Worm (Caenorhabditis elegans) whole organism, L4 larva: ENCODE results near the gene T28C6.3.

Source experiments
- D1046.2 ChIP-seq: fragments of 200-800 bp; sonication (Bioruptor generic); IDR thresholded peaks from 2 replicates; pipeline ENCODE4 v1.3.6; 2022; ENCODE audit warnings: missing genetic modification characterization, missing compliant biosample characterization
- F26F4.8 ChIP-seq: fragments of 200-800 bp; sonication (Bioruptor generic); conservative IDR thresholded peaks from 2 replicates; pipeline ENCODE4 v1.3.6; 2022; ENCODE audit warnings: missing genetic modification characterization, missing compliant biosample characterization
- F37D6.2 ChIP-seq: sonication (generic microtip); optimal IDR thresholded peaks from 2 replicates; lab custom pipeline; 2016; ENCODE audit warnings: mild to moderate bottlenecking, missing genetic modification characterization, missing compliant biosample characterization
- F44E2.7 ChIP-seq: fragments of 200-800 bp; sonication (Bioruptor generic); IDR thresholded peaks from 2 replicates; pipeline ENCODE4 v2.1.2; 2022; ENCODE audit warnings: missing genetic modification characterization, missing compliant biosample characterization
- F49E8.2 ChIP-seq: sonication (generic microtip); optimal IDR thresholded peaks from 2 replicates; lab custom pipeline; 2016; ENCODE audit warnings: missing compliant biosample characterization, mild to moderate bottlenecking, missing genetic modification characterization, borderline replicate concordance
- R02D3.7 ChIP-seq: fragments of 150-350 bp; sonication (generic microtip); optimal IDR thresholded peaks from 3 replicates; lab custom pipeline; 2014; ENCODE audit warnings: missing biosample characterization, missing genetic modification characterization
- T20F7.1 ChIP-seq: fragments of 200-800 bp; sonication (Bioruptor generic); optimal IDR thresholded peaks from 2 replicates; lab custom pipeline; 2018; ENCODE audit warnings: mild to moderate bottlenecking, missing genetic modification characterization, missing compliant biosample characterization
- T26A8.4 ChIP-seq: fragments of 200-800 bp; sonication (Bioruptor generic); IDR thresholded peaks from 2 replicates; pipeline ENCODE4 v1.3.6; 2022; ENCODE audit warnings: missing genetic modification characterization, missing compliant biosample characterization
- Y105C5A.15 ChIP-seq: fragments of 200-800 bp; sonication (Bioruptor generic); IDR thresholded peaks from 2 replicates; pipeline ENCODE4 v1.3.6; 2022; ENCODE audit warnings: missing genetic modification characterization, missing compliant biosample characterization
- Y48G9A.11 ChIP-seq: fragments of 200-800 bp; sonication (Bioruptor generic); IDR thresholded peaks from 2 replicates; pipeline ENCODE4 v1.3.6; 2022; ENCODE audit warnings: missing genetic modification reagents, missing genetic modification characterization, missing compliant biosample characterization
- Y5F2A.4 ChIP-seq: fragments of 200-800 bp; sonication (Bioruptor generic); optimal IDR thresholded peaks from 2 replicates; lab custom pipeline; 2018; ENCODE audit warnings: mild to moderate bottlenecking, missing genetic modification characterization, missing compliant biosample characterization
- ZK546.5 ChIP-seq, 2 experiments: sonication (generic microtip); optimal IDR thresholded peaks; 2 replicates each; lab custom pipeline; 2017; ENCODE audit warnings: missing biosample characterization in 2 of 2, missing genetic modification characterization in 2 of 2
- ama-1 ChIP-seq: fragments of 150-350 bp; optimal IDR thresholded peaks from 2 replicates; lab custom pipeline; 2014; ENCODE audit warnings: inconsistent platforms, mixed read lengths
- ceh-28 ChIP-seq: fragments of 150-350 bp; optimal IDR thresholded peaks from 2 replicates; lab custom pipeline; 2014; ENCODE audit warnings: missing biosample characterization, missing genetic modification reagents, missing genetic modification characterization
- ceh-32 ChIP-seq: sonication (generic microtip); optimal IDR thresholded peaks from 2 replicates; lab custom pipeline; 2016; ENCODE audit warnings: mild to moderate bottlenecking, missing genetic modification characterization, missing compliant biosample characterization; ENCODE audit not compliant: poor library complexity
- ceh-44 ChIP-seq: fragments of 200-800 bp; sonication (Bioruptor generic); IDR thresholded peaks from 2 replicates; pipeline ENCODE4 v1.3.6; 2022; ENCODE audit warnings: missing genetic modification reagents, missing genetic modification characterization, missing compliant biosample characterization
- ceh-62 ChIP-seq: sonication (generic microtip); optimal IDR thresholded peaks from 2 replicates; lab custom pipeline; 2017; ENCODE audit warnings: missing biosample characterization, missing genetic modification characterization
- cey-2 ChIP-seq: sonication (generic microtip); optimal IDR thresholded peaks from 3 replicates; lab custom pipeline; 2017; ENCODE audit warnings: missing genetic modification characterization, mild to moderate bottlenecking, missing compliant biosample characterization, antibody characterized with exemption, borderline replicate concordance; ENCODE audit not compliant: insufficient read depth
- daf-16 ChIP-seq, 3 experiments: sonication (generic microtip); optimal IDR thresholded peaks; 2 replicates each; lab custom pipeline; 2016 to 2017; ENCODE audit warnings: missing genetic modification characterization in 3 of 3, missing genetic modification reagents in 3 of 3, mild to moderate bottlenecking in 2 of 3, missing compliant biosample characterization in 2 of 3, missing biosample characterization in 1 of 3, moderate library complexity in 1 of 3
- dmd-6 ChIP-seq: fragments of 200-800 bp; sonication (Bioruptor generic); IDR thresholded peaks from 2 replicates; pipeline ENCODE4 v1.3.6; 2022; ENCODE audit warnings: missing genetic modification reagents, missing genetic modification characterization, missing compliant biosample characterization
- dpl-1 ChIP-seq: fragments of 150-350 bp; optimal IDR thresholded peaks from 2 replicates; lab custom pipeline; 2014; ENCODE audit warnings: missing biosample characterization, missing genetic modification reagents, missing genetic modification characterization
- duxl-1 ChIP-seq: sonication (generic microtip); optimal IDR thresholded peaks from 2 replicates; lab custom pipeline; 2016; ENCODE audit warnings: mild to moderate bottlenecking, missing genetic modification characterization, moderate library complexity, missing compliant biosample characterization; ENCODE audit not compliant: poor library complexity
- egl-27 ChIP-seq: sonication (generic microtip); optimal IDR thresholded peaks from 3 replicates; lab custom pipeline; 2017; ENCODE audit warnings: missing biosample characterization, missing genetic modification reagents, missing genetic modification characterization
- fos-1 ChIP-seq: fragments of 150-350 bp; optimal IDR thresholded peaks from 2 replicates; lab custom pipeline; 2014; ENCODE audit warnings: missing biosample characterization, missing genetic modification characterization
- hlh-30 ChIP-seq: sonication (generic microtip); optimal IDR thresholded peaks from 2 replicates; lab custom pipeline; 2017; ENCODE audit warnings: antibody characterized with exemption, mild to moderate bottlenecking, missing genetic modification characterization, missing compliant biosample characterization; ENCODE audit not compliant: insufficient read depth
- lin-29 ChIP-seq: fragments of 200-800 bp; sonication (Bioruptor generic); IDR thresholded peaks from 2 replicates; pipeline ENCODE4 v1.3.6; 2022; ENCODE audit warnings: missing genetic modification reagents, missing genetic modification characterization, missing compliant biosample characterization
- lin-38 ChIP-seq: fragments of 200-800 bp; sonication (Bioruptor generic); IDR thresholded peaks from 2 replicates; pipeline ENCODE4 v1.3.6; 2022; ENCODE audit warnings: missing genetic modification reagents, missing genetic modification characterization, missing compliant biosample characterization
- lir-3 ChIP-seq: sonication (generic microtip); optimal IDR thresholded peaks from 2 replicates; lab custom pipeline; 2016; ENCODE audit warnings: mild to moderate bottlenecking, missing genetic modification characterization, missing compliant biosample characterization
- mep-1 ChIP-seq: fragments of 150-350 bp; sonication (generic microtip); optimal IDR thresholded peaks from 3 replicates; lab custom pipeline; 2014; ENCODE audit warnings: missing biosample characterization, missing genetic modification characterization
- mxl-2 ChIP-seq: fragments of 200-800 bp; sonication (Bioruptor generic); conservative IDR thresholded peaks from 2 replicates; pipeline ENCODE4 v1.3.6; 2022; ENCODE audit warnings: missing genetic modification reagents, missing genetic modification characterization, missing compliant biosample characterization
- mxl-3 ChIP-seq: fragments of 200-800 bp; sonication (Bioruptor generic); optimal IDR thresholded peaks from 2 replicates; lab custom pipeline; 2018; ENCODE audit warnings: mild to moderate bottlenecking, missing genetic modification characterization, missing compliant biosample characterization
- nhr-10 ChIP-seq: fragments of 150-350 bp; optimal IDR thresholded peaks from 2 replicates; lab custom pipeline; 2014; ENCODE audit warnings: missing biosample characterization, missing genetic modification characterization
- nhr-237 ChIP-seq: sonication (generic microtip); optimal IDR thresholded peaks from 2 replicates; lab custom pipeline; 2017; ENCODE audit warnings: missing biosample characterization, missing genetic modification characterization
- nhr-41 ChIP-seq: fragments of 200-800 bp; sonication (Bioruptor generic); IDR thresholded peaks from 2 replicates; pipeline ENCODE4 v1.3.6; 2022; ENCODE audit warnings: missing genetic modification reagents, missing genetic modification characterization, missing compliant biosample characterization
- nhr-42 ChIP-seq: fragments of 200-800 bp; sonication (Bioruptor generic); IDR thresholded peaks from 2 replicates; pipeline ENCODE4 v1.3.6; 2022; ENCODE audit warnings: missing genetic modification characterization, missing compliant biosample characterization
- nhr-48 ChIP-seq: sonication (generic microtip); optimal IDR thresholded peaks from 2 replicates; lab custom pipeline; 2016; ENCODE audit warnings: mild to moderate bottlenecking, missing genetic modification characterization, missing compliant biosample characterization
- nhr-76 ChIP-seq: fragments of 150-350 bp; optimal IDR thresholded peaks from 2 replicates; lab custom pipeline; 2014; ENCODE audit warnings: missing biosample characterization, missing genetic modification characterization
- pqm-1 ChIP-seq: sonication (generic microtip); optimal IDR thresholded peaks from 2 replicates; lab custom pipeline; 2017; ENCODE audit warnings: missing biosample characterization, missing genetic modification characterization
- saeg-2 ChIP-seq: fragments of 200-800 bp; sonication (Bioruptor generic); IDR thresholded peaks from 2 replicates; pipeline ENCODE4 v1.3.6; 2022; ENCODE audit warnings: missing genetic modification reagents, missing genetic modification characterization, missing compliant biosample characterization
- sdz-12 ChIP-seq: fragments of 200-800 bp; sonication (Bioruptor generic); optimal IDR thresholded peaks from 2 replicates; lab custom pipeline; 2018; ENCODE audit warnings: mild to moderate bottlenecking, missing genetic modification characterization, missing compliant biosample characterization
- spr-3 ChIP-seq: fragments of 200-800 bp; sonication (Bioruptor generic); optimal IDR thresholded peaks from 2 replicates; lab custom pipeline; 2018; ENCODE audit warnings: mild to moderate bottlenecking, missing genetic modification characterization, missing compliant biosample characterization
- unc-39 ChIP-seq: sonication (generic microtip); optimal IDR thresholded peaks from 2 replicates; lab custom pipeline; 2017; ENCODE audit warnings: missing biosample characterization, missing genetic modification characterization
- zag-1 ChIP-seq: fragments of 150-350 bp; optimal IDR thresholded peaks from 2 replicates; lab custom pipeline; 2014; ENCODE audit warnings: missing biosample characterization, missing genetic modification characterization
- zfp-3 ChIP-seq: fragments of 200-800 bp; sonication (Bioruptor generic); conservative IDR thresholded peaks from 2 replicates; pipeline ENCODE4 v1.3.6; 2022; ENCODE audit warnings: missing genetic modification reagents, missing genetic modification characterization, missing compliant biosample characterization
- zip-2 ChIP-seq: fragments of 150-350 bp; optimal IDR thresholded peaks from 2 replicates; lab custom pipeline; 2014; ENCODE audit warnings: missing biosample characterization, missing genetic modification characterization

The T28C6.3 gene

ce11 chrIV:8830591-8830990 is 10.4 kb downstream of the T28C6.3 start, which contains the start of gene T28C6.8 (continued):
- TF ChIP-seq lir-3 = no peak
- no peak for TF ChIP-seq unc-39 (tag; lab: Kevin White, UChicago)
- no peak for TF ChIP-seq Y5F2A.4 (GFP tag; lab: Kevin White, UChicago)
- no peak for TF ChIP-seq nhr-76
- TF ChIP-seq ZK546.5 (tag; optimal IDR thresholded peaks at IDR 0.05; lab: Kevin White, UChicago) = no peak
- peak; percentile 26 for TF ChIP-seq dpl-1
- no peak for TF ChIP-seq ceh-44 (GFP tag; lab: Robert Waterston, UW)
- TF ChIP-seq daf-16 (GFP tag; optimal IDR thresholded peaks at IDR 0.05; lab: Kevin White, UChicago) = no peak
- peak; percentile 93 for TF ChIP-seq daf-16 (tag; optimal IDR thresholded peaks at IDR 0.05; lab: Kevin White, UChicago)
- TF ChIP-seq mxl-3 = peak; percentile 83
- TF ChIP-seq cey-2 (tag; lab: Kevin White, UChicago) = peak; percentile 33
- no peak for TF ChIP-seq nhr-42 (GFP tag; lab: Robert Waterston, UW)
- TF ChIP-seq saeg-2 = no peak
- TF ChIP-seq D1046.2 (GFP tag; lab: Robert Waterston, UW) = no peak
- no peak for TF ChIP-seq F44E2.7 (GFP tag; lab: Robert Waterston, UW)
- no peak for TF ChIP-seq F37D6.2 (tag; lab: Kevin White, UChicago)
- TF ChIP-seq zip-2 (tag; lab: Kevin White, UChicago) = no peak
- no peak for TF ChIP-seq zag-1
- TF ChIP-seq nhr-48 (tag; lab: Kevin White, UChicago) = no peak
- TF ChIP-seq pqm-1 (tag; lab: Kevin White, UChicago) = peak; percentile 22
- peak; percentile 46 for TF ChIP-seq dmd-6 (GFP tag; lab: Robert Waterston, UW)
- no peak for TF ChIP-seq ceh-62 (tag; lab: Kevin White, UChicago)
- peak; percentile 23 for TF ChIP-seq mep-1 (tag; lab: Kevin White, UChicago)

DNA sequence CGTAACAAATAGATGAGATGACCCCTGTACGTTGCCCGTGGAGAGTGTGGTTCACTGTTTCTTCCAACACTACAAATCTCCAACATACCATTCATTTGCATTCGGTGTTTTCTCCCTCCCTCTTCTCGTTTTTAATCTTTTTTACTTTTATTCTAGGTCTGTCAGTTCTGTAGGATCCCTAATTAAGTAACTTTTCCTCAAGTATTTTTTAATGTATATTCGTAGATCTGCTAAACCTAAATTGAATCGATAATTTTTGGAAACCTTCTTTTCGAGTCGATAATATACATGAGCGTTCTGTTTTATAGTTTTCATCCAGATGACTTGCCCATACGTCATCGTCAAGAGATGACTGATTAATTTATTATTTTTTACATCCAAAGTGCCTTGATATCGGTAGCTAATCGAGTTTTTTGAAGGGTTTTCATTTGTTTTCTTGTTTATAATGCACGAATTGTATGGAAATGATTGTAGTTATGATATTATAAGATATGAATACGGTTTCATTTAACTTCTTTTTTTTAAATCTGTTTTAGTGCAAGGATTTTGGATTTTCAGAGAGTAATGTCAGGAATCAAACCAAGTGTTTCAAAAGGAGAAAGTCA is 20.1 kb downstream of the T28C6.3 start, which contains the start of the genes T28C6.11 and T11B7.1:
TSS of gene T28C6.11 (minus strand) at position 101 of the 605 bp plus-strand sequence.
TSS of gene T11B7.1 (plus strand) at position 555 of the 605 bp plus-strand sequence.
- TF ChIP-seq dpl-1 (no peak), lin-29 (no peak)

ce11 chrIV:8844457-8844856 is 24.3 kb downstream of the T28C6.3 start, which contains the start of gene T11B7.2:
Gene T11B7.2 (minus strand): TSS chrIV:8844557.
- no peak for TF ChIP-seq egl-27
- no peak for TF ChIP-seq T20F7.1 (GFP tag; lab: Kevin White, UChicago)
- no peak for TF ChIP-seq ceh-32 (tag; lab: Kevin White, UChicago)
- no peak for TF ChIP-seq dpl-1
- TF ChIP-seq pqm-1 (tag; lab: Kevin White, UChicago) = no peak
- no peak for TF ChIP-seq nhr-237 (tag; lab: Kevin White, UChicago)
- no peak for TF ChIP-seq zfp-3 (GFP tag; lab: Robert Waterston, UW)
- no peak for TF ChIP-seq R02D3.7 (tag; lab: Kevin White, UChicago)
- no peak for TF ChIP-seq spr-3 (GFP tag; lab: Kevin White, UChicago)
- TF ChIP-seq fos-1 (tag; lab: Kevin White, UChicago) = no peak
- TF ChIP-seq F44E2.7 (GFP tag; lab: Robert Waterston, UW) = no peak
- no peak for TF ChIP-seq ceh-44 (GFP tag; lab: Robert Waterston, UW)
- no peak for TF ChIP-seq F26F4.8 (GFP tag; lab: Robert Waterston, UW)
- TF ChIP-seq Y5F2A.4 (GFP tag; lab: Kevin White, UChicago) = no peak

DNA sequence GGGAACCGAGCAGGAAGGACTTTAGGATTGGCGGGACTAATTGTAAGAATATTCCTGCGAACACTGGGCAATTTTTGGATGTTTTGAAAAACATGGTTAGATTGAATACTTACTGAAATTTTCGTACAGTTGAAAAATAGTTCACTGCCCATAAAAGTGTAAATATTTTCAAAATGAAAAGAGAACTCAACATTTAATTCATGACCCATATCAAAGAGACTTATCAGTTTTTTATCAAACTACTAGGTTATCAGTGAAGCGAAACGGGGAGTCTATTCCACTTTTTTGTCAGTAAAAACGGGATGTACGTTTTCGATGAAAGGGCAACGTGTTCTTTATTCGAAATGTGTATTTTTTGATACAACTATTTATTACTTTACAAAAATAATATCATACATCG is 25.8 kb downstream of the T28C6.3 start:
- TF ChIP-seq Y48G9A.11 (no peak), lin-38 (GFP tag; lab: Robert Waterston, UW) (no peak), F49E8.2 (tag; lab: Kevin White, UChicago) (no peak), dpl-1 (no peak), duxl-1 (tag; lab: Kevin White, UChicago) (no peak), T26A8.4 (GFP tag; lab: Robert Waterston, UW) (no peak), nhr-10 (tag; lab: Kevin White, UChicago) (no peak), nhr-41 (GFP tag; lab: Robert Waterston, UW) (no peak), ceh-62 (tag; lab: Kevin White, UChicago) (no peak), T20F7.1 (GFP tag; lab: Kevin White, UChicago) (peak; percentile 5), ceh-28 (no peak), mxl-2 (GFP tag; lab: Robert Waterston, UW) (no peak), sdz-12 (no peak), ama-1 (lab: Kevin White, UChicago) (no peak), dmd-6 (GFP tag; lab: Robert Waterston, UW) (peak; percentile 39; the same call in 1 of the 2 replicates), Y105C5A.15 (no peak), pqm-1 (tag; lab: Kevin White, UChicago) (peak; percentile 94), hlh-30 (tag; lab: Kevin White, UChicago) (no peak)
